Fruit fly (Drosophila melanogaster) whole organism, embryonic: ENCODE measurements around the gene Ugt37A2.

Experiments
- Aef1 ChIP-seq: fragments of 200-800 bp; sonication (Bioruptor generic); IDR thresholded peaks from 3 replicates; pipeline ENCODE4 v1.3.6; 2022; ENCODE audit warnings: missing biosample characterization, missing genetic modification characterization
- Atf-2 ChIP-seq: fragments of 200-800 bp; sonication (Bioruptor generic); optimal IDR thresholded peaks from 2 replicates; lab custom pipeline; 2016; ENCODE audit warnings: missing biosample characterization, missing genetic modification characterization
- BEAF-32 ChIP-seq: fragments of 200-800 bp; sonication (Bioruptor generic); optimal IDR thresholded peaks from 3 replicates; lab custom pipeline; 2017; ENCODE audit warnings: missing biosample characterization, missing genetic modification characterization, mild to moderate bottlenecking, moderate library complexity, missing genetic modification reagents
- CG1024 ChIP-seq: fragments of 200-800 bp; sonication (Bioruptor generic); IDR thresholded peaks from 2 replicates; pipeline ENCODE4 v1.3.6; 2022; ENCODE audit warnings: missing biosample characterization, missing genetic modification characterization
- CG10366 ChIP-seq: fragments of 200-800 bp; sonication (Bioruptor generic); IDR thresholded peaks from 2 replicates; pipeline ENCODE4 v1.3.6; 2022; ENCODE audit warnings: missing biosample characterization, missing genetic modification characterization
- CG11093 ChIP-seq: fragments of 200-800 bp; sonication (Bioruptor generic); IDR thresholded peaks from 3 replicates; pipeline ENCODE4 v1.3.6; 2022; ENCODE audit warnings: missing biosample characterization, missing genetic modification characterization
- CG11456 ChIP-seq: fragments of 200-800 bp; sonication (Bioruptor generic); IDR thresholded peaks from 3 replicates; pipeline ENCODE4 v1.3.6; 2022; ENCODE audit warnings: missing biosample characterization, missing genetic modification characterization
- CG14441 ChIP-seq: fragments of 200-800 bp; sonication (Bioruptor generic); IDR thresholded peaks from 2 replicates; pipeline ENCODE4 v1.3.6; 2022; ENCODE audit warnings: missing biosample characterization, missing genetic modification characterization
- CG14667 ChIP-seq: fragments of 200-800 bp; sonication (Bioruptor generic); IDR thresholded peaks from 2 replicates; pipeline ENCODE4 v1.3.6; 2022; ENCODE audit warnings: missing biosample characterization, missing genetic modification characterization
- CG16815 ChIP-seq: fragments of 200-800 bp; sonication (Bioruptor generic); optimal IDR thresholded peaks from 3 replicates; lab custom pipeline; 2017; ENCODE audit warnings: missing biosample characterization, mild to moderate bottlenecking, missing genetic modification characterization
- CG17802 ChIP-seq: fragments of 200-800 bp; sonication (Bioruptor generic); optimal IDR thresholded peaks from 2 replicates; lab custom pipeline; 2018; ENCODE audit warnings: missing biosample characterization, mild to moderate bottlenecking, missing genetic modification characterization, moderate library complexity
- CG30020 ChIP-seq: fragments of 200-800 bp; optimal IDR thresholded peaks from 2 replicates; lab custom pipeline; 2019; ENCODE audit warnings: missing biosample characterization, mild to moderate bottlenecking, missing genetic modification characterization, moderate library complexity
- CG33213 ChIP-seq: fragments of 200-800 bp; sonication (Bioruptor generic); optimal IDR thresholded peaks from 3 replicates; lab custom pipeline; 2016; ENCODE audit warnings: missing biosample characterization, missing genetic modification characterization
- CG3847 ChIP-seq: fragments of 200-800 bp; sonication (Bioruptor generic); IDR thresholded peaks from 2 replicates; pipeline ENCODE4 v1.3.6; 2022; ENCODE audit warnings: missing biosample characterization, missing genetic modification characterization
- CG3995 ChIP-seq: fragments of 200-800 bp; sonication (Bioruptor generic); optimal IDR thresholded peaks from 3 replicates; lab custom pipeline; 2016; ENCODE audit warnings: missing biosample characterization, missing genetic modification characterization
- CG7357 ChIP-seq: fragments of 200-800 bp; sonication (Bioruptor generic); IDR thresholded peaks from 3 replicates; pipeline ENCODE4 v1.3.6; 2022; ENCODE audit warnings: missing biosample characterization, missing genetic modification characterization
- CG9797 ChIP-seq: fragments of 200-800 bp; sonication (Bioruptor generic); optimal IDR thresholded peaks from 3 replicates; lab custom pipeline; 2018; ENCODE audit warnings: missing biosample characterization, mild to moderate bottlenecking, missing genetic modification characterization
- CG9817 ChIP-seq: fragments of 200-800 bp; sonication (Bioruptor generic); optimal IDR thresholded peaks from 2 replicates; lab custom pipeline; 2018; ENCODE audit warnings: missing biosample characterization, mild to moderate bottlenecking, missing genetic modification characterization, moderate library complexity
- Dfd ChIP-seq, 2 experiments: fragments of >200 bp; optimal IDR thresholded peaks; 2 replicates each; lab custom pipeline; 2017; ENCODE audit warnings: missing biosample characterization in 2 of 2, missing genetic modification characterization in 2 of 2
- Dref ChIP-seq: fragments of 200-800 bp; sonication (Bioruptor generic); IDR thresholded peaks from 2 replicates; pipeline ENCODE4 v1.3.6; 2022; ENCODE audit warnings: missing biosample characterization, missing genetic modification characterization
- Gug ChIP-seq: fragments of 200-800 bp; sonication (Bioruptor generic); IDR thresholded peaks from 4 replicates; pipeline ENCODE4 v1.3.6; 2022; ENCODE audit warnings: missing biosample characterization, missing genetic modification characterization
- H2.0 ChIP-seq: fragments of 200-800 bp; sonication (Bioruptor generic); IDR thresholded peaks from 2 replicates; pipeline ENCODE4 v1.3.6; 2022; ENCODE audit warnings: missing biosample characterization, missing genetic modification characterization
- Hr3 ChIP-seq: fragments of 200-800 bp; sonication (Bioruptor generic); optimal IDR thresholded peaks from 3 replicates; lab custom pipeline; 2016; ENCODE audit warnings: missing biosample characterization, missing genetic modification characterization
- Hr78 ChIP-seq, 2 experiments: fragments of 200-800 bp in 1 of 2; fragments of >200 bp in 1 of 2; sonication (Bioruptor generic) in 1 of 2; optimal IDR thresholded peaks; 2 replicates each; lab custom pipeline; 2017 to 2019; ENCODE audit warnings: missing biosample characterization in 2 of 2, missing genetic modification characterization in 2 of 2, mild to moderate bottlenecking in 1 of 2, moderate library complexity in 1 of 2
- Lhr ChIP-seq: fragments of 200-800 bp; sonication (Bioruptor generic); optimal IDR thresholded peaks from 3 replicates; lab custom pipeline; 2017; ENCODE audit warnings: mild to moderate bottlenecking, missing biosample characterization, missing genetic modification reagents, missing genetic modification characterization
- MBD-R2 ChIP-seq: fragments of 200-800 bp; sonication (Bioruptor generic); IDR thresholded peaks from 2 replicates; pipeline ENCODE4 v1.3.6; 2022; ENCODE audit warnings: missing biosample characterization, missing genetic modification characterization
- Myb ChIP-seq: fragments of 200-800 bp; sonication (Bioruptor generic); optimal IDR thresholded peaks from 2 replicates; lab custom pipeline; 2016; ENCODE audit warnings: missing biosample characterization, missing genetic modification characterization
- Pdp1 ChIP-seq, 2 experiments: fragments of 200-800 bp; sonication (Bioruptor generic); optimal IDR thresholded peaks; 3 replicates each; lab custom pipeline; 2016; ENCODE audit warnings: missing biosample characterization in 2 of 2, missing genetic modification characterization in 2 of 2, mild to moderate bottlenecking in 1 of 2, moderate library complexity in 1 of 2
- Rfx ChIP-seq: fragments of 200-800 bp; sonication (Bioruptor generic); IDR thresholded peaks from 2 replicates; pipeline ENCODE4 v1.3.6; 2022; ENCODE audit warnings: missing biosample characterization, missing genetic modification characterization
- Sry-δ ChIP-seq: fragments of 200-800 bp; sonication (Bioruptor generic); optimal IDR thresholded peaks from 2 replicates; lab custom pipeline; 2016; ENCODE audit warnings: missing biosample characterization, missing genetic modification characterization
- ase ChIP-seq: fragments of 200-800 bp; sonication (Bioruptor generic); IDR thresholded peaks from 3 replicates; pipeline ENCODE4 v1.3.6; 2022; ENCODE audit warnings: missing biosample characterization, missing genetic modification characterization
- dysf ChIP-seq: fragments of 200-800 bp; sonication (Bioruptor generic); IDR thresholded peaks from 3 replicates; pipeline ENCODE4 v1.3.6; 2022; ENCODE audit warnings: missing biosample characterization, missing genetic modification characterization
- ken ChIP-seq: fragments of 200-800 bp; sonication (Bioruptor generic); IDR thresholded peaks from 3 replicates; pipeline ENCODE4 v1.3.6; 2022; ENCODE audit warnings: missing biosample characterization, missing genetic modification characterization
- knrl ChIP-seq: fragments of 200-800 bp; sonication (Bioruptor generic); IDR thresholded peaks from 3 replicates; pipeline ENCODE4 v1.3.6; 2022; ENCODE audit warnings: missing biosample characterization, missing genetic modification characterization; ENCODE audit not compliant: partially characterized antibody
- lola ChIP-seq, 3 experiments: fragments of >200 bp in 2 of 3; fragments of 200-800 bp in 1 of 3; sonication (Bioruptor generic) in 1 of 3; optimal IDR thresholded peaks; 2 replicates each; lab custom pipeline; 2017 to 2019; ENCODE audit warnings: missing biosample characterization in 3 of 3, missing genetic modification characterization in 3 of 3, mild to moderate bottlenecking in 1 of 3, moderate library complexity in 1 of 3
- nmo ChIP-seq: fragments of 200-800 bp; sonication (Bioruptor generic); optimal IDR thresholded peaks from 2 replicates; lab custom pipeline; 2018; ENCODE audit warnings: missing biosample characterization, mild to moderate bottlenecking, missing genetic modification characterization, moderate library complexity
- phol ChIP-seq: fragments of 200-800 bp; sonication (Bioruptor generic); optimal IDR thresholded peaks from 3 replicates; lab custom pipeline; 2018; ENCODE audit warnings: missing biosample characterization, mild to moderate bottlenecking, missing genetic modification characterization, moderate library complexity
- pnt ChIP-seq: fragments of 200-800 bp; sonication (Bioruptor generic); optimal IDR thresholded peaks from 3 replicates; lab custom pipeline; 2016; ENCODE audit warnings: missing biosample characterization, missing genetic modification characterization
- pzg ChIP-seq: fragments of 200-800 bp; sonication (Bioruptor generic); optimal IDR thresholded peaks from 3 replicates; lab custom pipeline; 2018; ENCODE audit warnings: missing biosample characterization, mild to moderate bottlenecking, missing genetic modification characterization, moderate library complexity
- ranshi ChIP-seq: fragments of 200-800 bp; sonication (Bioruptor generic); IDR thresholded peaks from 2 replicates; pipeline ENCODE4 v1.3.6; 2022; ENCODE audit warnings: missing biosample characterization, missing genetic modification characterization
- row ChIP-seq: fragments of 200-800 bp; sonication (Bioruptor generic); IDR thresholded peaks from 3 replicates; pipeline ENCODE4 v1.3.6; 2022; ENCODE audit warnings: missing biosample characterization, missing genetic modification characterization
- sens ChIP-seq: fragments of 200-800 bp; sonication (Bioruptor generic); peaks from one replicate; lab custom pipeline; 2016; ENCODE audit warnings: missing biosample characterization, missing genetic modification characterization
- sisA ChIP-seq: fragments of 200-800 bp; sonication (Bioruptor generic); IDR thresholded peaks from 2 replicates; pipeline ENCODE4 v1.3.6; 2022; ENCODE audit warnings: missing biosample characterization, missing genetic modification characterization
- slbo ChIP-seq: fragments of 200-800 bp; sonication (Bioruptor generic); IDR thresholded peaks from 2 replicates; pipeline ENCODE4 v1.3.6; 2022; ENCODE audit warnings: missing biosample characterization, missing genetic modification characterization
- stwl ChIP-seq: fragments of 200-800 bp; sonication (Bioruptor generic); optimal IDR thresholded peaks from 3 replicates; lab custom pipeline; 2018; ENCODE audit warnings: missing biosample characterization, mild to moderate bottlenecking, missing genetic modification characterization, moderate library complexity
- tll ChIP-seq, 2 experiments: fragments of 200-800 bp in 1 of 2; fragments of >200 bp in 1 of 2; sonication (Bioruptor generic) in 1 of 2; optimal IDR thresholded peaks; 2 replicates each; lab custom pipeline; 2017 to 2019; ENCODE audit warnings: missing biosample characterization in 2 of 2, missing genetic modification characterization in 2 of 2, mild to moderate bottlenecking in 1 of 2, moderate library complexity in 1 of 2
- zfh1 ChIP-seq: fragments of 200-800 bp; sonication (Bioruptor generic); IDR thresholded peaks from 3 replicates; pipeline ENCODE4 v1.3.6; 2022; ENCODE audit warnings: missing biosample characterization, missing genetic modification characterization

Gene Ugt37A2

DNA sequence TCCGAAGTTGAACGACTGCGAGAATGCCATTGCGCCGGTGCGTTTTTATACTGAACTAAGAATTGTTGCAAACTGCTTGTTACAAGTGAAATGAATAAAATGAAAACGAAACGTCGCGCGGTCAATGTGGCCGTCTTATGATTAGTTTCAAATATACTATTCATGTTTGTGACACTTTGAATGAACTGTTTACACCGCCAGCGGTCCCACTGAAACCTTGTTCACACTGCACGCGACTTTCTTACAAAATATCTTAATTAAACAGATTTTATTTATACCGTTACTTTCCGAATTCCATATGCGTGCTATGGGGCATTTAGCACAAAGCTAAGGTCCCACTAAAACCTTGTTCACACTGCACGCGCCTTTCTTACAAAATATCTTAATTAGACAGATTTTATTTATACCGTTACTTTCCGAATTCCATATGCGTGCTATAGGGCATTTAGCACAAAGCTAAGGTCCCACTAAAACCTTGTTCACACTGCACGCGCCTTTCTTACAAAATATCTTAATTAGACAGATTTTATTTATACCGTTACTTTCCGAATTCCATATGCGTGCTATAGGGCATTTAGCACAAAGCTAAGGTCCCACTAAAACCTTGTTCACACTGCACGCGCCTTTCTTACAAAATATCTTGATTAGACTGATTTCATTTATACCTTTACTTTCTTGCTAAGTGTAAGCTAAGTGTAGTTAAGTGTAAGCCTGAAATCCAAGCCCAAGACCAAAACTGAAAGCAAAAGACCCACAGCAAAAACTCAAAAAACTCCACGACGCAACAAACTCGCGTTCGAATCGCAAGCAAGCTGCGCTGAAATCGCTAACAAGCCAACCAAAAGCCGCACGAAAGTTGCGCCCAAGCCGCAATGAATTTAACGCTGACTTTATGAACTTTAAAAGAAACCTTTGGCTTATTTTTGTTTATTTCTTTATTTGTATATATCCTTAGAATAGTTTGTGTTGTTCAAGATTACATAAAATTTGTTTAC is 27.0 kb upstream of the Ugt37A2 start, which contains the start of gene PolQ:
Gene PolQ, minus strand, starts transcription at position 122 of the 995 bp plus-strand sequence.
- TF ChIP-seq nmo (GFP tag; lab: Kevin White, UChicago): peak; percentile 36
- peak; percentile 94 for TF ChIP-seq CG30020
- TF ChIP-seq CG14667 (GFP tag; lab: Robert Waterston, UW): peak; percentile 23; the same call in 1 of the 2 replicates
- peak in 1 of 2 experiments; percentile 97 for TF ChIP-seq Dfd (GFP tag; optimal IDR thresholded peaks at IDR 0.05; lab: Kevin White, UChicago)
- TF ChIP-seq zfh1 (GFP tag; lab: Robert Waterston, UW): peak; percentile 48; the same call in 1 of the 3 replicates
- TF ChIP-seq CG7357 (GFP tag; lab: Robert Waterston, UW): peak; percentile 98
- peak; percentile 96 for TF ChIP-seq Lhr
- peak; percentile 74 for TF ChIP-seq row (GFP tag; lab: Robert Waterston, UW)
- TF ChIP-seq sens (GFP tag; lab: Kevin White, UChicago): peak; percentile 53
- TF ChIP-seq Gug (GFP tag; lab: Robert Waterston, UW): peak; percentile 46; the same call in 2 of the 4 replicates
- TF ChIP-seq CG9797 (GFP tag; lab: Kevin White, UChicago): peak; percentile 57
- TF ChIP-seq ranshi (GFP tag; lab: Robert Waterston, UW): peak; percentile 48; the same call in 1 of the 2 replicates
- peak; percentile 64; the same call in 2 of the 3 replicates for TF ChIP-seq CG11456 (GFP tag; lab: Robert Waterston, UW)
- peak; percentile 53; the same call in 1 of the 3 replicates for TF ChIP-seq ken
- TF ChIP-seq CG1024 (GFP tag; lab: Robert Waterston, UW): peak; percentile 80
- TF ChIP-seq CG17802 (tag; lab: Kevin White, UChicago): peak; percentile 69
- peak; percentile 46; the same call in 1 of the 3 replicates for TF ChIP-seq CG11093 (GFP tag; lab: Robert Waterston, UW)
- TF ChIP-seq Hr3: peak; percentile 6
- TF ChIP-seq Pdp1 (GFP tag; optimal IDR thresholded peaks at IDR 0.05; lab: Kevin White, UChicago): peak in 1 of 2 experiments; percentile 42
- TF ChIP-seq lola (GFP tag; optimal IDR thresholded peaks at IDR 0.05; lab: Kevin White, UChicago): peak in 1 of 3 experiments; percentile 90
- TF ChIP-seq phol (tag; lab: Kevin White, UChicago): peak; percentile 10
- TF ChIP-seq dysf (GFP tag; lab: Robert Waterston, UW): 0 out of 3 replicates have a peak, but pooled peaks have one; percentile 20
- TF ChIP-seq CG10366 (GFP tag; lab: Robert Waterston, UW): peak; percentile 13; the same call in 1 of the 2 replicates
- peak; percentile 39; the same call in 1 of the 3 replicates for TF ChIP-seq Aef1
- peak; percentile 33; the same call in 1 of the 3 replicates for TF ChIP-seq knrl
- peak; percentile 30; the same call in 1 of the 2 replicates for TF ChIP-seq CG14441 (GFP tag; lab: Robert Waterston, UW)
- peak; percentile 33; the same call in 1 of the 2 replicates for TF ChIP-seq Dref (GFP tag; lab: Robert Waterston, UW)
- TF ChIP-seq Sry-δ (GFP tag; lab: Kevin White, UChicago): peak; percentile 10
- peak; percentile 22 for TF ChIP-seq pnt (GFP tag; lab: Kevin White, UChicago)
- peak; percentile 9 for TF ChIP-seq Atf-2 (GFP tag; lab: Kevin White, UChicago)
- TF ChIP-seq CG33213 (GFP tag; lab: Kevin White, UChicago): peak; percentile 43
- TF ChIP-seq MBD-R2 (GFP tag; lab: Robert Waterston, UW): peak; percentile 71
- peak; percentile 24 for TF ChIP-seq stwl (tag; lab: Kevin White, UChicago)
- TF ChIP-seq CG16815 (GFP tag; lab: Kevin White, UChicago): peak; percentile 10
- peak; percentile 91 for TF ChIP-seq Myb (GFP tag; lab: Kevin White, UChicago)
- TF ChIP-seq Hr78 (GFP tag; optimal IDR thresholded peaks at IDR 0.05; lab: Kevin White, UChicago): peak in 1 of 2 experiments; percentile 26
- TF ChIP-seq H2.0 (GFP tag; lab: Robert Waterston, UW): 0 out of 2 replicates have a peak, but pooled peaks have one; percentile 14
- peak; percentile 65 for TF ChIP-seq Rfx (GFP tag; lab: Robert Waterston, UW)
- peak in 1 of 2 experiments; percentile 86 for TF ChIP-seq tll (GFP tag; optimal IDR thresholded peaks at IDR 0.05; lab: Kevin White, UChicago)
- TF ChIP-seq slbo (GFP tag; lab: Robert Waterston, UW): peak; percentile 66
- peak; percentile 31 for TF ChIP-seq BEAF-32 (GFP tag; lab: Kevin White, UChicago)
- TF ChIP-seq pzg (GFP tag; lab: Kevin White, UChicago): peak; percentile 40
- 0 out of 3 replicates have a peak, but pooled peaks have one; percentile 44 for TF ChIP-seq ase
- TF ChIP-seq CG3847: peak; percentile 62
- peak; percentile 60 for TF ChIP-seq sisA (GFP tag; lab: Robert Waterston, UW)
- TF ChIP-seq CG3995 (GFP tag; lab: Kevin White, UChicago): peak; percentile 15
- peak; percentile 11 for TF ChIP-seq CG9817
